Worm (Caenorhabditis elegans) whole organism, early embryonic: ENCODE measurements around the gene grl-15.

ENCODE experiments used
- B0310.2 ChIP-seq: sonication (generic microtip); optimal IDR thresholded peaks from 2 replicates; lab custom pipeline; 2016; ENCODE audit warnings: mild to moderate bottlenecking, missing genetic modification characterization, missing compliant biosample characterization
- F13C5.2 ChIP-seq: sonication (generic microtip); optimal IDR thresholded peaks from 2 replicates; lab custom pipeline; 2017; ENCODE audit warnings: mild to moderate bottlenecking, missing genetic modification characterization, inconsistent platforms, missing compliant biosample characterization
- ama-1 ChIP-seq: fragments of 150-350 bp; optimal IDR thresholded peaks from 2 replicates; lab custom pipeline; 2014
- ets-7 ChIP-seq: sonication (generic microtip); optimal IDR thresholded peaks from 2 replicates; lab custom pipeline; 2016; ENCODE audit warnings: missing genotype, missing genetic modification characterization, missing compliant biosample characterization
- hmbx-1 ChIP-seq: sonication (generic microtip); optimal IDR thresholded peaks from 2 replicates; lab custom pipeline; 2016; ENCODE audit warnings: mild to moderate bottlenecking, missing genetic modification characterization, missing compliant biosample characterization
- hmg-4 ChIP-seq: fragments of 200-800 bp; sonication (Bioruptor generic); optimal IDR thresholded peaks from 2 replicates; lab custom pipeline; 2018; ENCODE audit warnings: mild to moderate bottlenecking, missing genetic modification characterization, missing compliant biosample characterization
- hnd-1 ChIP-seq: sonication (generic microtip); optimal IDR thresholded peaks from 2 replicates; lab custom pipeline; 2016; ENCODE audit warnings: missing genetic modification characterization, missing compliant biosample characterization
- pes-1 ChIP-seq: fragments of 200-800 bp; sonication (Bioruptor generic); IDR thresholded peaks from 2 replicates; pipeline ENCODE4 v1.3.6; 2022; ENCODE audit warnings: missing genetic modification reagents, missing genetic modification characterization, missing compliant biosample characterization
- sea-1 ChIP-seq: fragments of 200-800 bp; sonication (Bioruptor generic); conservative IDR thresholded peaks from 2 replicates; pipeline ENCODE4 v1.3.6; 2022; ENCODE audit warnings: missing genetic modification characterization, missing compliant biosample characterization
- tbx-11 ChIP-seq: fragments of 200-800 bp; sonication (Bioruptor generic); IDR thresholded peaks from 2 replicates; pipeline ENCODE4 v1.3.6; 2022; ENCODE audit warnings: missing genetic modification characterization, missing compliant biosample characterization
- tbx-37 ChIP-seq: fragments of 200-800 bp; sonication (Bioruptor generic); conservative IDR thresholded peaks from 2 replicates; pipeline ENCODE4 v1.3.6; 2022; ENCODE audit warnings: missing genetic modification reagents, missing genetic modification characterization, missing compliant biosample characterization
- tra-4 ChIP-seq: sonication (generic microtip); optimal IDR thresholded peaks from 2 replicates; lab custom pipeline; 2017; ENCODE audit warnings: missing genetic modification characterization, missing compliant biosample characterization

grl-15 gene

ce11 chrIII:12186111-12186510 lies 49.7 kb downstream of the grl-15 start, which contains the start of gene lury-1:
Gene lury-1, plus strand, starts transcription at chrIII:12186411.
- TF ChIP-seq hmbx-1 (tag; lab: Kevin White, UChicago): no peak
- TF ChIP-seq tbx-11 (GFP tag; lab: Robert Waterston, UW): no peak
- TF ChIP-seq ets-7 (tag; lab: Kevin White, UChicago): no peak
- TF ChIP-seq F13C5.2 (tag; lab: Kevin White, UChicago): no peak
- no peak for TF ChIP-seq B0310.2 (tag; lab: Kevin White, UChicago)
- no peak for TF ChIP-seq tra-4 (tag; lab: Kevin White, UChicago)
- TF ChIP-seq hmg-4 (GFP tag; lab: Kevin White, UChicago): no peak
- no peak for TF ChIP-seq ama-1 (lab: Kevin White, UChicago)
- no peak for TF ChIP-seq tbx-37
- TF ChIP-seq pes-1 (GFP tag; lab: Robert Waterston, UW): no peak

ce11 chrIII:12182919-12183318 lies 52.9 kb downstream of the grl-15 start, which contains the start of gene Y75B8A.10:
Gene Y75B8A.10, minus strand, starts transcription at chrIII:12183019.
- TF ChIP-seq sea-1 (GFP tag; lab: Robert Waterston, UW): no peak
- no peak for TF ChIP-seq B0310.2 (tag; lab: Kevin White, UChicago)
- no peak for TF ChIP-seq tra-4 (tag; lab: Kevin White, UChicago)
- no peak for TF ChIP-seq tbx-11 (GFP tag; lab: Robert Waterston, UW)
- no peak for TF ChIP-seq hnd-1 (tag; lab: Kevin White, UChicago)
